Fruit fly (Drosophila melanogaster) whole organism, wandering third instar larva: ENCODE measurements around the gene Nup58.
A peak's percentile ranks its signal among the peaks of the same experiment; 100 is the strongest.

Experiments used
- Abd-B ChIP-seq: fragments of >200 bp; optimal IDR thresholded peaks from 2 replicates; lab custom pipeline; 2017; ENCODE audit warnings: missing biosample characterization, missing genetic modification characterization
- CG32264 ChIP-seq: fragments of 200-800 bp; sonication (Bioruptor generic); optimal IDR thresholded peaks from 2 replicates; lab custom pipeline; 2016; ENCODE audit warnings: missing biosample characterization, missing genetic modification characterization
- CG9705 ChIP-seq: fragments of 200-800 bp; sonication (Bioruptor generic); optimal IDR thresholded peaks from 2 replicates; lab custom pipeline; 2018; ENCODE audit warnings: missing biosample characterization, mild to moderate bottlenecking, missing genetic modification characterization
- CrebA ChIP-seq: fragments of 200-800 bp; sonication (Bioruptor generic); optimal IDR thresholded peaks from 2 replicates; lab custom pipeline; 2016; ENCODE audit warnings: missing biosample characterization, mild to moderate bottlenecking, missing genetic modification characterization, borderline replicate concordance
- Dfd ChIP-seq: fragments of >200 bp; optimal IDR thresholded peaks from 2 replicates; lab custom pipeline; 2017; ENCODE audit warnings: missing biosample characterization, missing genetic modification characterization
- Dif ChIP-seq: fragments of 200-275, 200-300 bp; sonication (Bioruptor generic); optimal IDR thresholded peaks from 2 replicates; lab custom pipeline; 2018; ENCODE audit warnings: missing biosample characterization, missing genetic modification characterization; ENCODE audit not compliant: partially characterized antibody
- GATAd ChIP-seq: sonication (Bioruptor generic); optimal IDR thresholded peaks from 2 replicates; lab custom pipeline; 2016; ENCODE audit warnings: missing biosample characterization, missing genetic modification characterization
- HLH106 ChIP-seq: fragments of 200-800 bp; optimal IDR thresholded peaks from 3 replicates; lab custom pipeline; 2019; ENCODE audit warnings: missing biosample characterization, mild to moderate bottlenecking, missing genetic modification characterization, moderate library complexity
- Hnf4 ChIP-seq: fragments of 200-800 bp; sonication (Bioruptor generic); optimal IDR thresholded peaks from 2 replicates; lab custom pipeline; 2016; ENCODE audit warnings: missing biosample characterization, mild to moderate bottlenecking, missing genetic modification characterization
- Hr78 ChIP-seq: fragments of >200 bp; optimal IDR thresholded peaks from 2 replicates; lab custom pipeline; 2017; ENCODE audit warnings: missing biosample characterization, missing genetic modification characterization
- Hr83 ChIP-seq: fragments of 200-300 bp; sonication (Bioruptor generic); optimal IDR thresholded peaks from 2 replicates; lab custom pipeline; 2016; ENCODE audit warnings: missing biosample characterization, mild to moderate bottlenecking, missing genetic modification characterization, moderate library complexity; ENCODE audit not compliant: poor library complexity, severe bottlenecking
- Jra ChIP-seq: sonication (Bioruptor generic); optimal IDR thresholded peaks from 2 replicates; lab custom pipeline; 2016; ENCODE audit warnings: missing biosample characterization, missing genetic modification characterization
- Mio ChIP-seq: sonication (Bioruptor generic); optimal IDR thresholded peaks from 2 replicates; lab custom pipeline; 2016; ENCODE audit warnings: missing biosample characterization, missing genetic modification characterization
- Myc ChIP-seq: fragments of >200 bp; optimal IDR thresholded peaks from 2 replicates; lab custom pipeline; 2017
- N ChIP-seq: fragments of >200 bp; optimal IDR thresholded peaks from 2 replicates; lab custom pipeline; 2018; ENCODE audit warnings: missing biosample characterization, missing external identifiers, missing genetic modification characterization
- OdsH ChIP-seq: fragments of 200-800 bp; sonication (Bioruptor generic); optimal IDR thresholded peaks from 2 replicates; lab custom pipeline; 2016; ENCODE audit warnings: missing biosample characterization, mild to moderate bottlenecking, missing genetic modification characterization
- Rel ChIP-seq, 2 experiments: fragments of 200-800 bp; sonication (Bioruptor generic) in 1 of 2; optimal IDR thresholded peaks; 2 replicates in 1 of 2; 3 replicates in 1 of 2; lab custom pipeline; 2016 to 2019; ENCODE audit warnings: mild to moderate bottlenecking in 2 of 2, missing biosample characterization in 2 of 2, missing genetic modification characterization in 2 of 2, moderate library complexity in 1 of 2
- Sp1 ChIP-seq: fragments of 200-800 bp; sonication (Bioruptor generic); optimal IDR thresholded peaks from 3 replicates; lab custom pipeline; 2019; ENCODE audit warnings: missing biosample characterization, mild to moderate bottlenecking, missing genetic modification characterization, moderate library complexity
- Vsx2 ChIP-seq: fragments of 200-300, 225-300 bp; sonication (Bioruptor generic); optimal IDR thresholded peaks from 2 replicates; lab custom pipeline; 2018; ENCODE audit warnings: missing biosample characterization, missing genetic modification characterization; ENCODE audit not compliant: partially characterized antibody
- br ChIP-seq: fragments of 200-800 bp; sonication (Bioruptor generic); optimal IDR thresholded peaks from 2 replicates; lab custom pipeline; 2016; ENCODE audit warnings: missing biosample characterization, missing genetic modification characterization
- brk ChIP-seq: fragments of 200-800 bp; sonication (Bioruptor generic); optimal IDR thresholded peaks from 2 replicates; lab custom pipeline; 2016; ENCODE audit warnings: missing biosample characterization, mild to moderate bottlenecking, missing genetic modification characterization
- dl ChIP-seq, 2 experiments: fragments of 175-275, 200-275 bp in 1 of 2; fragments of 200-275 bp in 1 of 2; sonication (Bioruptor generic); optimal IDR thresholded peaks; lab custom pipeline; 2018; ENCODE audit warnings: mild to moderate bottlenecking in 2 of 2, missing biosample characterization in 2 of 2, missing genetic modification characterization in 2 of 2, moderate library complexity in 2 of 2; ENCODE audit not compliant: partially characterized antibody in 2 of 2, insufficient read depth in 1 of 2
- dmrt93B ChIP-seq: fragments of 200-800 bp; sonication (Bioruptor generic); optimal IDR thresholded peaks from 2 replicates; lab custom pipeline; 2018; ENCODE audit warnings: missing biosample characterization, mild to moderate bottlenecking, missing genetic modification characterization
- dsf ChIP-seq: sonication (Bioruptor generic); optimal IDR thresholded peaks from 2 replicates; lab custom pipeline; 2016; ENCODE audit warnings: missing biosample characterization, missing genetic modification characterization, borderline replicate concordance
- ey ChIP-seq: fragments of 200-800 bp; sonication (Bioruptor generic); optimal IDR thresholded peaks from 2 replicates; lab custom pipeline; 2016; ENCODE audit warnings: missing biosample characterization, missing genetic modification characterization
- foxo ChIP-seq, 2 experiments: fragments of 200-800 bp; sonication (Bioruptor generic); optimal IDR thresholded peaks; 2 replicates in 1 of 2; 3 replicates in 1 of 2; lab custom pipeline; 2016 to 2017; ENCODE audit warnings: missing biosample characterization in 2 of 2, missing genetic modification characterization in 2 of 2
- fru ChIP-seq: fragments of 200-800 bp; sonication (Bioruptor generic); optimal IDR thresholded peaks from 3 replicates; lab custom pipeline; 2016; ENCODE audit warnings: missing biosample characterization, mild to moderate bottlenecking, missing genetic modification characterization
- h ChIP-seq: fragments of 200-800 bp; sonication (Bioruptor generic); optimal IDR thresholded peaks from 3 replicates; lab custom pipeline; 2016; ENCODE audit warnings: missing biosample characterization, mild to moderate bottlenecking, missing genetic modification characterization
- jim ChIP-seq: fragments of 175-275, 200-325 bp; sonication (Bioruptor generic); optimal IDR thresholded peaks from 2 replicates; lab custom pipeline; 2016; ENCODE audit warnings: missing biosample characterization, mild to moderate bottlenecking, missing genetic modification characterization
- lola ChIP-seq: fragments of >200 bp; optimal IDR thresholded peaks from 2 replicates; lab custom pipeline; 2017; ENCODE audit warnings: missing biosample characterization, missing genetic modification characterization
- pan ChIP-seq: fragments of >200 bp; optimal IDR thresholded peaks from 2 replicates; lab custom pipeline; 2017
- psq ChIP-seq: fragments of 200-800 bp; sonication (Bioruptor generic); optimal IDR thresholded peaks from 3 replicates; lab custom pipeline; 2017; ENCODE audit warnings: missing biosample characterization, mild to moderate bottlenecking, missing genetic modification characterization, moderate library complexity
- rgr ChIP-seq: fragments of 200-800 bp; sonication (Bioruptor generic); optimal IDR thresholded peaks from 3 replicates; lab custom pipeline; 2016; ENCODE audit warnings: missing biosample characterization, mild to moderate bottlenecking, missing genetic modification characterization
- sage ChIP-seq: fragments of 200-800 bp; sonication (Bioruptor generic); optimal IDR thresholded peaks from 2 replicates; lab custom pipeline; 2016; ENCODE audit warnings: missing biosample characterization, mild to moderate bottlenecking, missing genetic modification characterization
- sv ChIP-seq: fragments of 200-800 bp; sonication (Bioruptor generic); optimal IDR thresholded peaks from 3 replicates; lab custom pipeline; 2016; ENCODE audit warnings: missing biosample characterization, missing genetic modification characterization
- tai ChIP-seq: sonication (Bioruptor generic); optimal IDR thresholded peaks from 2 replicates; lab custom pipeline; 2016; ENCODE audit warnings: missing biosample characterization, missing genetic modification characterization
- usp ChIP-seq: fragments of >200 bp; optimal IDR thresholded peaks from 2 replicates; lab custom pipeline; 2017; ENCODE audit warnings: missing biosample characterization, missing genetic modification characterization
- woc ChIP-seq: sonication (Bioruptor generic); optimal IDR thresholded peaks from 2 replicates; lab custom pipeline; 2016; ENCODE audit warnings: missing biosample characterization, mild to moderate bottlenecking, missing genetic modification characterization

Gene Nup58

DNA sequence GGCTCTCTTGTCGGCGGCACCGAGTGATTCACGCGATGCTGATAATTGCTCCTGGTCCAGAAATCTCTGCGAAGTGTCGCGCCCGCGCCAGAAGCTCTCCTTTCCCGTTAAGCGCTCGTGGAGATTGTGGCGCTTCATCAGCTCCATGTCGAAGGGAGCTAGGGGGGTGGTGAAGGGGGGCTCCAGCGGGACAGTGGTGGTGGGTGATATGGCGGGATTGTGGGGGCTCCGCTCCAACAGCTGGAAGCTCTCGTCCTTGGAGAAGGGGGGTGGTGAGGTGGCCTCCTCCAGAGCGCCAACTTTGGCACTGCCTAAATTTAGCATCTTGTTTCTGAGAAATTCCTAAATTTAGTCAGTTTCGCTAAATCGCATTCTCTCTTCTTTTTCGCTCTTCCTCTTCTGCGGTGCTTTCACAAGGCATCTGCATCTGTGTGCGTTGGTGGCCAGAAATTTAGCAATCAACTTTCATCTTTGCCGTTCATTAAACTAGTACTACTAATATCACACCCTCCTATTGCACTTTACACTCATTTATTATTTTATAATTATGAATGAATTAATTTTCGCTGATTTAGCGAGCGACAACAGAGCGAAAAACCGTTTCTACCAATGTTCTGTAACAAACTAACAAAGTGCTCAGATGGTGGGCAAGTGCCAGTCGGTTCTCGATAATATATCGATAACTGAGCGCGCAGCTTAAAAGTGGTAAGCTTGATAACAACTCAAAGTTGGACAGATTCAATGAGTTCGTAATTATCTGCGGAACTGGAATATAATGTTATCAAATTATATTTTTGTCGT lies 2.5 kb upstream of the Nup58 start, which contains the start of gene subdued:
Gene subdued, minus strand, starts transcription at position 631 of the 801 bp plus-strand sequence.
- TF ChIP-seq Dfd = no peak
- peak; percentile 60 for TF ChIP-seq lola (GFP tag; lab: Kevin White, UChicago)
- no peak for TF ChIP-seq rgr (GFP tag; lab: Kevin White, UChicago)
- no peak for TF ChIP-seq fru (GFP tag; lab: Kevin White, UChicago)
- no peak for TF ChIP-seq foxo (GFP tag; optimal IDR thresholded peaks at IDR 0.05; lab: Kevin White, UChicago)
- peak; percentile 70 for TF ChIP-seq GATAd
- no peak for TF ChIP-seq sv (GFP tag; lab: Kevin White, UChicago)
- peak; percentile 4 for TF ChIP-seq sage (GFP tag; lab: Kevin White, UChicago)
- TF ChIP-seq pan (lab: Kevin White, UChicago) = no peak
- no peak for TF ChIP-seq Rel (GFP tag; optimal IDR thresholded peaks at IDR 0.05; lab: Kevin White, UChicago)
- TF ChIP-seq Rel (tag; optimal IDR thresholded peaks at IDR 0.05; lab: Kevin White, UChicago) = peak; percentile 88
- TF ChIP-seq, all 38 proteins: peak for 4

DNA sequence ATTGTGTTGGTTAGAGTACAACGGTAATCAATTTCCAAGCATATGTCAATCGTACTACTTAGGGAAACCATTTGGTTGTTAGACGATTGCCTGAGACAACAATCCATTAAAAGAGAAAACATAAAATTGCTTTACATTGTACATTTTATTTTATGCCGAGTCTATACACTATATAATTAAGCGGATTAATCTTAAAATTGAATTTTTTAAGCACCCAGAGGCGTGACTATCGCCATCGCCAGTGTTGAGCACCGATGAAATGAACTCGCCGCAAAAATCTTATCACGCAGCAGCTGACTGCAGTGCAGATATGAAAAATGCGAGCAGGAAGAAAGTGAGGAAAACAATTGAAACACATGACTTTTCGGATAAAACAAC lies 1.9 kb upstream of the Nup58 start:
- TF ChIP-seq CrebA (GFP tag; lab: Kevin White, UChicago) (no peak), CG9705 (GFP tag; lab: Kevin White, UChicago) (no peak), GATAd (peak; percentile 59), brk (GFP tag; lab: Kevin White, UChicago) (no peak), Hnf4 (peak; percentile 49), Rel (GFP tag; optimal IDR thresholded peaks at IDR 0.05; lab: Kevin White, UChicago) (no peak), Rel (tag; optimal IDR thresholded peaks at IDR 0.05; lab: Kevin White, UChicago) (no peak), dsf (GFP tag; lab: Kevin White, UChicago) (no peak), Jra (GFP tag; lab: Kevin White, UChicago) (peak; percentile 34), HLH106 (tag; lab: Kevin White, UChicago) (no peak), pan (lab: Kevin White, UChicago) (no peak), dl (GFP tag; optimal IDR thresholded peaks at IDR 0.05; lab: Kevin White, UChicago; ENCODE audit: insufficient read depth in 1 of 2, partially characterized antibody in 2 of 2) (no peak), Hr78 (GFP tag; lab: Kevin White, UChicago) (no peak), tai (GFP tag; lab: Kevin White, UChicago) (no peak), h (GFP tag; lab: Kevin White, UChicago) (peak; percentile 28), psq (no peak), N (GFP tag; lab: Kevin White, UChicago) (no peak), OdsH (GFP tag; lab: Kevin White, UChicago) (no peak), Dif (GFP tag; lab: Kevin White, UChicago) (no peak), Myc (lab: Kevin White, UChicago) (peak; percentile 29), rgr (GFP tag; lab: Kevin White, UChicago) (peak; percentile 4), lola (GFP tag; lab: Kevin White, UChicago) (no peak), foxo (GFP tag; optimal IDR thresholded peaks at IDR 0.05; lab: Kevin White, UChicago) (peak in 1 of 2 experiments; percentile 21), Hr83 (peak; percentile 50), Dfd (no peak), Sp1 (GFP tag; lab: Kevin White, UChicago) (no peak), dmrt93B (GFP tag; lab: Kevin White, UChicago) (no peak), Abd-B (no peak), CG32264 (GFP tag; lab: Kevin White, UChicago) (no peak), usp (GFP tag; lab: Kevin White, UChicago) (no peak), br (GFP tag; lab: Kevin White, UChicago) (peak; percentile 31), sv (GFP tag; lab: Kevin White, UChicago) (no peak), Vsx2 (GFP tag; lab: Kevin White, UChicago) (no peak), woc (no peak), ey (GFP tag; lab: Kevin White, UChicago) (no peak), jim (GFP tag; lab: Kevin White, UChicago) (no peak), sage (GFP tag; lab: Kevin White, UChicago) (no peak), fru (GFP tag; lab: Kevin White, UChicago) (peak; percentile 16), Mio (GFP tag; lab: Kevin White, UChicago) (no peak)
